Worm (Caenorhabditis elegans) whole organism, L1 larva: ENCODE data around the gene sip-1.

ENCODE experiments used
- C04F5.9 ChIP-seq: sonication (generic microtip); optimal IDR thresholded peaks from 2 replicates; lab custom pipeline; 2016; ENCODE audit warnings: missing genetic modification characterization, missing compliant biosample characterization
- C16A3.4 ChIP-seq: fragments of 150-350 bp; optimal IDR thresholded peaks from 2 replicates; lab custom pipeline; 2014; ENCODE audit warnings: missing biosample characterization, missing genetic modification characterization
- F16B12.6 ChIP-seq: fragments of 150-350 bp; optimal IDR thresholded peaks from 2 replicates; lab custom pipeline; 2014; ENCODE audit warnings: missing biosample characterization, missing genetic modification characterization
- Y116A8C.19 ChIP-seq: sonication (generic microtip); optimal IDR thresholded peaks from 2 replicates; lab custom pipeline; 2016; ENCODE audit warnings: missing compliant biosample characterization, missing genetic modification characterization, borderline replicate concordance
- aha-1 ChIP-seq: fragments of 150-350 bp; optimal IDR thresholded peaks from 2 replicates; lab custom pipeline; 2014; ENCODE audit warnings: missing biosample characterization, missing genetic modification characterization
- alr-1 ChIP-seq: fragments of 200-800 bp; sonication (Bioruptor generic); optimal IDR thresholded peaks from 2 replicates; lab custom pipeline; 2018; ENCODE audit warnings: borderline replicate concordance, mild to moderate bottlenecking, missing genetic modification characterization, missing compliant biosample characterization
- aly-2 ChIP-seq: fragments of 150-350 bp; optimal IDR thresholded peaks from 2 replicates; lab custom pipeline; 2014; ENCODE audit warnings: missing biosample characterization, missing genetic modification characterization
- ceh-63 ChIP-seq: fragments of 200-800 bp; sonication (Bioruptor generic); optimal IDR thresholded peaks from 2 replicates; lab custom pipeline; 2018; ENCODE audit warnings: mild to moderate bottlenecking, missing genetic modification characterization, missing compliant biosample characterization
- ceh-82 ChIP-seq, 3 experiments: fragments of 150-350 bp in 1 of 3; sonication (generic microtip) in 2 of 3; optimal IDR thresholded peaks; 2 replicates each; lab custom pipeline; 2014 to 2017; ENCODE audit warnings: missing biosample characterization in 3 of 3, missing genetic modification characterization in 3 of 3
- ceh-88 ChIP-seq: fragments of 200-800 bp; sonication (Bioruptor generic); IDR thresholded peaks from 2 replicates; pipeline ENCODE4 v1.3.6; 2022; ENCODE audit warnings: missing genetic modification characterization, missing compliant biosample characterization
- ceh-90 ChIP-seq: sonication (generic microtip); optimal IDR thresholded peaks from 2 replicates; lab custom pipeline; 2016; ENCODE audit warnings: missing genetic modification characterization, missing compliant biosample characterization
- ces-1 ChIP-seq: fragments of 150-350 bp; optimal IDR thresholded peaks from 2 replicates; lab custom pipeline; 2014; ENCODE audit warnings: missing biosample characterization, missing genetic modification reagents, missing genetic modification characterization
- dpl-1 ChIP-seq, 3 experiments: fragments of 150-350 bp in 2 of 3; sonication (generic microtip) in 1 of 3; optimal IDR thresholded peaks; 2 replicates each; lab custom pipeline; 2014 to 2017; ENCODE audit warnings: missing biosample characterization in 3 of 3, missing genetic modification characterization in 3 of 3, missing genetic modification reagents in 3 of 3
- dsc-1 ChIP-seq: sonication (generic microtip); optimal IDR thresholded peaks from 2 replicates; lab custom pipeline; 2016; ENCODE audit warnings: mild to moderate bottlenecking, missing genetic modification characterization, missing compliant biosample characterization
- efl-1 ChIP-seq, 4 experiments: fragments of 150-350 bp; optimal IDR thresholded peaks in 3 of 4; peaks in 1 of 4; 1 replicate in 1 of 4; 2 replicates in 3 of 4; lab custom pipeline; 2014; ENCODE audit warnings: missing biosample characterization in 2 of 4, missing genetic modification characterization in 2 of 4, missing genetic modification reagents in 2 of 4
- egl-13 ChIP-seq: sonication (generic microtip); optimal IDR thresholded peaks from 2 replicates; lab custom pipeline; 2016; ENCODE audit warnings: missing genotype, missing genetic modification reagents, missing genetic modification characterization, missing compliant biosample characterization
- elt-2 ChIP-seq: sonication (generic microtip); optimal IDR thresholded peaks from 2 replicates; lab custom pipeline; 2016; ENCODE audit warnings: missing genetic modification characterization, mild to moderate bottlenecking, inconsistent platforms, missing compliant biosample characterization, missing genetic modification reagents
- ets-5 ChIP-seq: fragments of 200-800 bp; sonication (Bioruptor generic); IDR thresholded peaks from 2 replicates; pipeline ENCODE4 v1.3.6; 2022; ENCODE audit warnings: missing genetic modification characterization, missing compliant biosample characterization
- fkh-4 ChIP-seq: sonication (generic microtip); optimal IDR thresholded peaks from 2 replicates; lab custom pipeline; 2016; ENCODE audit warnings: missing compliant biosample characterization, missing genetic modification characterization, borderline replicate concordance
- fos-1 ChIP-seq: fragments of 150-350 bp; optimal IDR thresholded peaks from 2 replicates; lab custom pipeline; 2014; ENCODE audit warnings: missing biosample characterization, missing genetic modification characterization
- grh-1 ChIP-seq: fragments of 200-800 bp; sonication (Bioruptor generic); IDR thresholded peaks from 2 replicates; pipeline ENCODE4 v1.3.6; 2022; ENCODE audit warnings: missing genetic modification reagents, missing genetic modification characterization, missing compliant biosample characterization
- hlh-17 ChIP-seq: fragments of 200-800 bp; sonication (Bioruptor generic); optimal IDR thresholded peaks from 2 replicates; lab custom pipeline; 2018; ENCODE audit warnings: missing genetic modification characterization, mild to moderate bottlenecking, missing compliant biosample characterization, moderate library complexity, borderline replicate concordance
- isw-1 ChIP-seq: fragments of 200-800 bp; sonication (Bioruptor generic); IDR thresholded peaks from 2 replicates; pipeline ENCODE4 v1.3.6; 2022; ENCODE audit warnings: missing genetic modification characterization, missing compliant biosample characterization
- jun-1 ChIP-seq: fragments of 150-350 bp; optimal IDR thresholded peaks from 2 replicates; lab custom pipeline; 2014; ENCODE audit warnings: missing biosample characterization, missing genetic modification reagents, missing genetic modification characterization
- lin-14 ChIP-seq: fragments of 200-800 bp; sonication (Bioruptor generic); optimal IDR thresholded peaks from 2 replicates; lab custom pipeline; 2018; ENCODE audit warnings: mild to moderate bottlenecking, missing genetic modification characterization, moderate library complexity, missing compliant biosample characterization
- lin-39 ChIP-seq: fragments of 150-350 bp; optimal IDR thresholded peaks from 2 replicates; lab custom pipeline; 2014; ENCODE audit warnings: missing biosample characterization, missing genetic modification reagents, missing genetic modification characterization
- lir-3 ChIP-seq: sonication (generic microtip); optimal IDR thresholded peaks from 2 replicates; lab custom pipeline; 2016; ENCODE audit warnings: mild to moderate bottlenecking, missing genetic modification characterization, moderate library complexity, missing compliant biosample characterization; ENCODE audit not compliant: poor library complexity
- mef-2 ChIP-seq: fragments of 150-350 bp; optimal IDR thresholded peaks from 2 replicates; lab custom pipeline; 2014; ENCODE audit warnings: missing biosample characterization, missing genetic modification characterization
- nhr-11 ChIP-seq: fragments of 150-350 bp; optimal IDR thresholded peaks from 2 replicates; lab custom pipeline; 2014; ENCODE audit warnings: missing biosample characterization, missing genetic modification characterization
- nhr-12 ChIP-seq: sonication (generic microtip); optimal IDR thresholded peaks from 2 replicates; lab custom pipeline; 2017; ENCODE audit warnings: missing biosample characterization, missing genetic modification characterization
- nhr-19 ChIP-seq: fragments of 200-800 bp; sonication (Bioruptor generic); conservative IDR thresholded peaks from 2 replicates; pipeline ENCODE4 v1.3.6; 2022; ENCODE audit warnings: missing genetic modification characterization, missing compliant biosample characterization
- nhr-71 ChIP-seq: sonication (generic microtip); optimal IDR thresholded peaks from 2 replicates; lab custom pipeline; 2016; ENCODE audit warnings: mild to moderate bottlenecking, missing genetic modification characterization, moderate library complexity, missing compliant biosample characterization
- nhr-76 ChIP-seq: sonication (generic microtip); optimal IDR thresholded peaks from 2 replicates; lab custom pipeline; 2017; ENCODE audit warnings: missing biosample characterization, missing genetic modification characterization
- nhr-77 ChIP-seq: fragments of 150-350 bp; optimal IDR thresholded peaks from 2 replicates; lab custom pipeline; 2014; ENCODE audit warnings: missing biosample characterization, missing genetic modification characterization
- nhr-84 ChIP-seq: sonication (generic microtip); optimal IDR thresholded peaks from 2 replicates; lab custom pipeline; 2017; ENCODE audit warnings: missing biosample characterization, missing genetic modification characterization
- nhr-85 ChIP-seq: sonication (generic microtip); peaks from one replicate; lab custom pipeline; 2016; ENCODE audit warnings: missing genetic modification characterization, inconsistent platforms, missing compliant biosample characterization
- pag-3 ChIP-seq: sonication (generic microtip); optimal IDR thresholded peaks from 2 replicates; lab custom pipeline; 2017; ENCODE audit warnings: missing genetic modification characterization, mild to moderate bottlenecking, missing compliant biosample characterization, antibody characterized with exemption, borderline replicate concordance; ENCODE audit not compliant: insufficient read depth
- pax-3 ChIP-seq: fragments of 200-800 bp; sonication (Bioruptor generic); optimal IDR thresholded peaks from 2 replicates; lab custom pipeline; 2018; ENCODE audit warnings: mild to moderate bottlenecking, missing genetic modification characterization, moderate library complexity, missing compliant biosample characterization
- pqm-1 ChIP-seq: sonication (generic microtip); optimal IDR thresholded peaks from 3 replicates; lab custom pipeline; 2017; ENCODE audit warnings: missing biosample characterization, missing genetic modification characterization
- snu-23 ChIP-seq: sonication (generic microtip); optimal IDR thresholded peaks from 2 replicates; lab custom pipeline; 2016; ENCODE audit warnings: missing genetic modification characterization, missing compliant biosample characterization
- sox-4 ChIP-seq: sonication (generic microtip); optimal IDR thresholded peaks from 2 replicates; lab custom pipeline; 2016; ENCODE audit warnings: missing genetic modification characterization, missing compliant biosample characterization
- swsn-7 ChIP-seq: sonication (generic microtip); optimal IDR thresholded peaks from 2 replicates; lab custom pipeline; 2016; ENCODE audit warnings: missing genetic modification characterization, missing compliant biosample characterization
- unc-130 ChIP-seq: fragments of 150-350 bp; optimal IDR thresholded peaks from 2 replicates; lab custom pipeline; 2017; ENCODE audit warnings: missing biosample characterization, missing genetic modification characterization, inconsistent platforms
- unc-30 ChIP-seq: sonication (generic microtip); optimal IDR thresholded peaks from 2 replicates; lab custom pipeline; 2017; ENCODE audit warnings: missing biosample characterization, missing genetic modification characterization
- vab-15 ChIP-seq: sonication (generic microtip); optimal IDR thresholded peaks from 2 replicates; lab custom pipeline; 2017; ENCODE audit warnings: missing genotype, mild to moderate bottlenecking, missing genetic modification characterization, missing compliant biosample characterization
- xbp-1 ChIP-seq: sonication (generic microtip); optimal IDR thresholded peaks from 2 replicates; lab custom pipeline; 2016; ENCODE audit warnings: missing genetic modification characterization, missing compliant biosample characterization
- zip-4 ChIP-seq: fragments of 200-800 bp; sonication (Bioruptor generic); optimal IDR thresholded peaks from 2 replicates; lab custom pipeline; 2018; ENCODE audit warnings: mild to moderate bottlenecking, missing genetic modification characterization, moderate library complexity, missing compliant biosample characterization
- ztf-4 ChIP-seq: fragments of 150-350 bp; optimal IDR thresholded peaks from 2 replicates; lab custom pipeline; 2014; ENCODE audit warnings: missing biosample characterization, missing genetic modification characterization

sip-1 gene

DNA sequence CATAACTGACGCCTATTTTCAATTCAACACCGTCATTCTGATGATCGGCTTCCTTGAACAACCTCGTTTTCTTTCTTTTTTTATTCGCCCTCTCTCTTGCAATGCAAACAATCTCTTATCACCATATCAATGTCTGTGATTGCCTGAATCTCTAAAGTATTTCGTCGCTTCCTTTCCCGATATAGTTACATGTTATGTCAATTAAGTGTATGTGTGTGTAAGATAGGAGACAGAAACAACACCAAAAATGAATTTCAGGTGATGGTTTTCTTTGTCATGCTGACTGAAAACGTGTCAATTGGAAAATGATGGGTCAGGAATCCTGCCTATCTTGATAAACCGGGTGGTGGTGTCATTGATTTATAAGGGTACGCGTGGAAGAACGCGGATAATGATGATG, 26.7 kb upstream of the sip-1 start (continued):
- TF ChIP-seq mef-2 (tag; lab: Kevin White, UChicago) (no peak), ceh-88 (GFP tag; lab: Robert Waterston, UW) (no peak), nhr-85 (tag; lab: Kevin White, UChicago) (peak; percentile 69), C04F5.9 (tag; lab: Kevin White, UChicago) (no peak), swsn-7 (no peak), nhr-76 (tag; lab: Kevin White, UChicago) (no peak), nhr-11 (tag; lab: Kevin White, UChicago) (no peak), pqm-1 (tag; lab: Kevin White, UChicago) (no peak), sox-4 (no peak), grh-1 (GFP tag; lab: Robert Waterston, UW) (no peak), pax-3 (no peak), egl-13 (tag; lab: Kevin White, UChicago) (no peak), unc-130 (tag; lab: Kevin White, UChicago) (no peak), nhr-84 (tag; lab: Kevin White, UChicago) (no peak), nhr-77 (tag; lab: Kevin White, UChicago) (no peak), hlh-17 (GFP tag; lab: Kevin White, UChicago) (no peak), zip-4 (GFP tag; lab: Kevin White, UChicago) (no peak), ets-5 (GFP tag; lab: Robert Waterston, UW) (no peak), fos-1 (tag; lab: Kevin White, UChicago) (no peak), dpl-1 (GFP tag; optimal IDR thresholded peaks at IDR 0.05; lab: Kevin White, UChicago) (no peak), nhr-71 (tag; lab: Kevin White, UChicago) (peak; percentile 23), ceh-63 (no peak), ces-1 (GFP tag; lab: Kevin White, UChicago) (no peak), lir-3 (tag; lab: Kevin White, UChicago) (no peak), unc-30 (tag; lab: Kevin White, UChicago) (no peak), fkh-4 (no peak), elt-2 (tag; lab: Kevin White, UChicago) (peak; percentile 76), vab-15 (tag; lab: Kevin White, UChicago) (no peak), nhr-12 (tag; lab: Kevin White, UChicago) (no peak), ceh-82 (tag; optimal IDR thresholded peaks at IDR 0.05; lab: Kevin White, UChicago) (no peak), nhr-19 (GFP tag; lab: Robert Waterston, UW) (no peak), alr-1 (tag; lab: Kevin White, UChicago) (no peak), ztf-4 (tag; lab: Kevin White, UChicago) (no peak), F16B12.6 (tag; lab: Kevin White, UChicago) (no peak), aly-2 (tag; lab: Kevin White, UChicago) (no peak)

DNA sequence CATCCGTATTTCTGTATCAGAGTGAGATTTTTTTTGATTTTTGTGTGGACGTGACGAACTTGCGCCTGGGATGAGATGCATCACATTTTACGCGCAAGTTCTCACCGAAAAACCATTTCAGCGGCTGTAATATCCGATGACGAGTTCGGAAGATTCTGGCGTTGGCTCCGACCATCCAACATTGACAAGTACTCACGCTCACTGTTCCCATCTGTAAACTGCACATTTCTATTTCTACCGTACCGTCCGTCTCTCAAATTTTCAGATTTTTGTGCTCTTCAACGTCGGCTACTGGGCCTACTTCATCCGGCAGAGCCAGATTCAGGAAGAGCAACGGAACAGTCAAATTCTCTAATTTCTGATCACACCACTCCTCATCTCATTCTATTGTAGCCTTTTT, 20.8 kb upstream of the sip-1 start:
- no peak for TF ChIP-seq efl-1 (optimal IDR thresholded peaks at IDR 0.05; lab: Kevin White, UChicago)
- peak in 1 of 2 experiments; percentile 79 for TF ChIP-seq efl-1 (GFP tag; optimal IDR thresholded peaks at IDR 0.05 in 1 of 2; lab: Kevin White, UChicago)
- TF ChIP-seq isw-1: no peak
- no peak for TF ChIP-seq F16B12.6 (tag; lab: Kevin White, UChicago)

DNA sequence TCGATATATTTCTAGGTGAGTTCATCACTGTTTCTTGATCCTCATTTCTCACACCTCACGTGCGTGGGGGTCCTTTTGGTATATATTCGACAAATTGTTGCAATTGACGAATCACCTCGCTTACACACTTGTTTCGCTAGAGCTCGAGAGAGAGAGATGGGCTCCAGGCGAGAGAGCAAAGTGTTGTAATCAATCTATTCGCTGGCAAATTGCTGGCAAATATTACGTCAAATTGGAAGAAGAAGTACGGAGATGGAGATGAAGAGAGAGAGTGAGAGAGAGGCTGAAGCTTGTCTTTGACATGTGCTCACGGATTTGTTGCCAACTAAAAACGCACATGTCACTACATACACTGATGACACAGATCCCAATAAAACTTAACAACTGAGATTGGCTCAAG, 19.3 kb upstream of the sip-1 start:
- TF ChIP-seq pag-3 (tag; lab: Kevin White, UChicago) (peak; percentile 39), efl-1 (optimal IDR thresholded peaks at IDR 0.05; lab: Kevin White, UChicago) (peak in 1 of 2 experiments; percentile 23), efl-1 (GFP tag; optimal IDR thresholded peaks at IDR 0.05 in 1 of 2; lab: Kevin White, UChicago) (no peak), ces-1 (GFP tag; lab: Kevin White, UChicago) (no peak), xbp-1 (tag; lab: Kevin White, UChicago) (no peak), nhr-71 (tag; lab: Kevin White, UChicago) (peak; percentile 70), C16A3.4 (no peak), aha-1 (tag; lab: Kevin White, UChicago) (no peak), Y116A8C.19 (no peak), isw-1 (no peak), dpl-1 (GFP tag; optimal IDR thresholded peaks at IDR 0.05; lab: Kevin White, UChicago) (no peak), dsc-1 (tag; lab: Kevin White, UChicago) (peak; percentile 40), pax-3 (no peak), jun-1 (no peak), lin-39 (tag; lab: Kevin White, UChicago) (peak; percentile 11), vab-15 (tag; lab: Kevin White, UChicago) (peak; percentile 98), snu-23 (GFP tag; lab: Kevin White, UChicago) (peak; percentile 53), lin-14 (GFP tag; lab: Kevin White, UChicago) (peak; percentile 77), lir-3 (tag; lab: Kevin White, UChicago) (no peak), fos-1 (tag; lab: Kevin White, UChicago) (no peak), ceh-90 (tag; lab: Kevin White, UChicago) (no peak), nhr-19 (GFP tag; lab: Robert Waterston, UW) (peak; percentile 19; the same call in 1 of the 2 replicates), ceh-63 (no peak)
